Fruit fly (Drosophila melanogaster): ENCODE results near the gene muc.

muc gene

DNA sequence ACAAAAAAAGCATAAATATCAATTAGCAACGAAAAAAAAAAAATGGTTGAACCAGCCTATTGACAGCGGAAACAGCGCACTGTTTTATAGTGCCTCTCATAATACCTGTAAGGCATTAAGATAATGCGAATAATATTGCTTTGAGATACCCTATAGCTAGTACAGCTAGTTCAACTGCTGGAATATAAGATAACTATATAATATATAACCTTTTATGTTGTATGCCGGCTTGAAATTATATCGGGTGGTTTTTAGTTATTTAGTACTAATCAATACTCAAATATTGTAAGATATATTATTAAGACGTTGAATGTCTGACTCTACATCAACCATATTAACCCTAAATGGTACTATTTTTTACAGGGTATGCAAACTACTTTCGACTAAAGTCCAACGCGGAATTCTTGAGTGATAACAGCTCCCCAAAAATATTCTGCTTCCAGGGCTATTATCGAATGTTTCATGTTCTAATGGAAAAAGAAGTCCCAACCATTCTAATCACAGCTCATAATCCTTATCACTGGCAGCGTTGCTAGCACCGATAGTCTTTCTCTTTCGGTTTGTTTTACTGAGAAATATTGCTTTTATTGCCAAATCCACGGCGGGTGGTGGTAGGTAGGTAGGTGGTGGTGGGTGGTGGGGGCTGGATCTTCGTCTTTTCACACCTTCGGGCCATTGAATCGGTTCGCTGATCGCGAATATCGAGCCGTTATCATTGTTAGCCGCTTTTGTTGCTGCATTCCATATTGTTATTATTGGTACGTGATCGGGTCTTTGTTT is 7.5 kb downstream of the muc start (continued):
- TF ChIP-seq bcd (GFP tag; optimal IDR thresholded peaks at IDR 0.05) (peak; percentile 57), btn (GFP tag; optimal IDR thresholded peaks at IDR 0.05) (no peak), B-H2 (GFP tag; optimal IDR thresholded peaks at IDR 0.05) (peak; percentile 78), CG11695 (GFP tag; IDR thresholded peaks at IDR 0.05) (peak; percentile 86), klu (GFP tag; IDR thresholded peaks at IDR 0.05) (peak; percentile 81), gcm2 (GFP tag; optimal IDR thresholded peaks at IDR 0.05) (no peak), Adf1 (GFP tag; IDR thresholded peaks at IDR 0.05) (peak; percentile 71), caup (GFP tag; optimal IDR thresholded peaks at IDR 0.05; ENCODE audit: severe bottlenecking) (peak; percentile 78), ranshi (GFP tag; IDR thresholded peaks at IDR 0.05) (peak; percentile 85), CG18476 (GFP tag; optimal IDR thresholded peaks at IDR 0.05) (peak; percentile 71), D19B (GFP tag; optimal IDR thresholded peaks at IDR 0.05) (peak; percentile 94), CG1602 (GFP tag; optimal IDR thresholded peaks at IDR 0.05) (peak; percentile 13), H15 (GFP tag; IDR thresholded peaks at IDR 0.05) (peak; percentile 51; the same call in 2 of the 3 replicates), CG10267 (tag; optimal IDR thresholded peaks at IDR 0.05) (peak; percentile 60), lov (optimal IDR thresholded peaks at IDR 0.05) (no peak), lov (GFP tag; IDR thresholded peaks at IDR 0.05) (no peak), CG31224 (GFP tag; IDR thresholded peaks at IDR 0.05) (peak; percentile 72), corto (GFP tag; optimal IDR thresholded peaks at IDR 0.05) (no peak), ftz-f1 (GFP tag; optimal IDR thresholded peaks at IDR 0.05) (no peak), mld (GFP tag; IDR thresholded peaks at IDR 0.05; ENCODE audit: partially characterized antibody) (no peak), CG9817 (tag; optimal IDR thresholded peaks at IDR 0.05) (peak; percentile 84), E2f1 (GFP tag; IDR thresholded peaks at IDR 0.05) (peak; percentile 71), Optix (GFP tag; IDR thresholded peaks at IDR 0.05) (no peak), gsb (GFP tag; IDR thresholded peaks at IDR 0.05) (peak; percentile 45), Neu2 (GFP tag; optimal IDR thresholded peaks at IDR 0.05; ENCODE audit: borderline replicate concordance) (no peak), org-1 (GFP tag; optimal IDR thresholded peaks at IDR 0.05) (peak; percentile 57), Hr3 (GFP tag; optimal IDR thresholded peaks at IDR 0.05) (peak; percentile 68), CG4282 (GFP tag; optimal IDR thresholded peaks at IDR 0.05) (no peak), Hmr (GFP tag; optimal IDR thresholded peaks at IDR 0.05) (peak; percentile 93), CG4854 (GFP tag; optimal IDR thresholded peaks at IDR 0.05) (peak; percentile 63), hbn (GFP tag; IDR thresholded peaks at IDR 0.05; ENCODE audit: partially characterized antibody) (no peak), hth (optimal IDR thresholded peaks at IDR 0.05) (no peak), mam (GFP tag; optimal IDR thresholded peaks at IDR 0.05) (peak; percentile 46), kni (GFP tag; optimal IDR thresholded peaks at IDR 0.05) (no peak), p53 (GFP tag; optimal IDR thresholded peaks at IDR 0.05) (no peak), CG18764 (GFP tag; optimal IDR thresholded peaks at IDR 0.05) (no peak), Blimp-1 (GFP tag; optimal IDR thresholded peaks at IDR 0.05) (peak; percentile 41), sim (GFP tag; IDR thresholded peaks at IDR 0.05) (no peak), Hmx (GFP tag; optimal IDR thresholded peaks at IDR 0.05) (no peak), inv (GFP tag; IDR thresholded peaks at IDR 0.05; ENCODE audit: partially characterized antibody) (no peak), phol (tag; optimal IDR thresholded peaks at IDR 0.05) (peak; percentile 40), vnd (GFP tag; IDR thresholded peaks at IDR 0.05; ENCODE audit: partially characterized antibody) (no peak), fd3F (GFP tag; optimal IDR thresholded peaks at IDR 0.05) (peak; percentile 76), Sin3A (optimal IDR thresholded peaks at IDR 0.05) (no peak), Sry-δ (GFP tag; optimal IDR thresholded peaks at IDR 0.05) (no peak), CG33213 (GFP tag; optimal IDR thresholded peaks at IDR 0.05) (no peak), CG15011 (GFP tag; optimal IDR thresholded peaks at IDR 0.05) (peak; percentile 50), CG7839 (tag; optimal IDR thresholded peaks at IDR 0.05) (peak; percentile 86), Hr51 (GFP tag; optimal IDR thresholded peaks at IDR 0.05) (peak; percentile 48 to 84), Dip3 (GFP tag; optimal IDR thresholded peaks at IDR 0.05) (peak; percentile 55)

Measured in whole organism, embryonic.